Fruit fly (Drosophila melanogaster) whole organism, wandering third instar larva: Measurements from ENCODE around the gene CG15546.

Source experiments
- Abd-B ChIP-seq: fragments of >200 bp; optimal IDR thresholded peaks from 2 replicates; lab custom pipeline; 2017; ENCODE audit warnings: missing biosample characterization, missing genetic modification characterization
- CrebA ChIP-seq: fragments of 200-800 bp; sonication (Bioruptor generic); optimal IDR thresholded peaks from 2 replicates; lab custom pipeline; 2016; ENCODE audit warnings: missing biosample characterization, mild to moderate bottlenecking, missing genetic modification characterization, borderline replicate concordance
- Mio ChIP-seq: sonication (Bioruptor generic); optimal IDR thresholded peaks from 2 replicates; lab custom pipeline; 2016; ENCODE audit warnings: missing biosample characterization, missing genetic modification characterization
- Vsx2 ChIP-seq: fragments of 200-300, 225-300 bp; sonication (Bioruptor generic); optimal IDR thresholded peaks from 2 replicates; lab custom pipeline; 2018; ENCODE audit warnings: missing biosample characterization, missing genetic modification characterization; ENCODE audit not compliant: partially characterized antibody
- br ChIP-seq: fragments of 200-800 bp; sonication (Bioruptor generic); optimal IDR thresholded peaks from 2 replicates; lab custom pipeline; 2016; ENCODE audit warnings: missing biosample characterization, missing genetic modification characterization
- dsf ChIP-seq: sonication (Bioruptor generic); optimal IDR thresholded peaks from 2 replicates; lab custom pipeline; 2016; ENCODE audit warnings: missing biosample characterization, missing genetic modification characterization, borderline replicate concordance
- fru ChIP-seq: fragments of 200-800 bp; sonication (Bioruptor generic); optimal IDR thresholded peaks from 3 replicates; lab custom pipeline; 2016; ENCODE audit warnings: missing biosample characterization, mild to moderate bottlenecking, missing genetic modification characterization
- sage ChIP-seq: fragments of 200-800 bp; sonication (Bioruptor generic); optimal IDR thresholded peaks from 2 replicates; lab custom pipeline; 2016; ENCODE audit warnings: missing biosample characterization, mild to moderate bottlenecking, missing genetic modification characterization
- sv ChIP-seq: fragments of 200-800 bp; sonication (Bioruptor generic); optimal IDR thresholded peaks from 3 replicates; lab custom pipeline; 2016; ENCODE audit warnings: missing biosample characterization, missing genetic modification characterization
- usp ChIP-seq: fragments of >200 bp; optimal IDR thresholded peaks from 2 replicates; lab custom pipeline; 2017; ENCODE audit warnings: missing biosample characterization, missing genetic modification characterization

dm6 chr3R:30851843-30852365 lies 24.1 kb downstream of the CG15546 start, which contains the start of gene tll:
- TF ChIP-seq fru: no peak
- no peak for TF ChIP-seq usp
- TF ChIP-seq Abd-B (GFP tag; lab: Kevin White, UChicago): no peak
- no peak for TF ChIP-seq CrebA (GFP tag; lab: Kevin White, UChicago)
- no peak for TF ChIP-seq Vsx2 (GFP tag; lab: Kevin White, UChicago)
- no peak for TF ChIP-seq br (GFP tag; lab: Kevin White, UChicago)
- no peak for TF ChIP-seq Mio (GFP tag; lab: Kevin White, UChicago)
- TF ChIP-seq dsf (GFP tag; lab: Kevin White, UChicago): no peak
- TF ChIP-seq sage: no peak
- no peak for TF ChIP-seq sv (GFP tag; lab: Kevin White, UChicago)
